Worm (Caenorhabditis elegans) whole organism, late embryonic: ENCODE measurements around the gene C08F1.6.

ENCODE experiments used
- che-1 ChIP-seq: sonication (generic microtip); optimal IDR thresholded peaks from 2 replicates; lab custom pipeline; 2016; ENCODE audit warnings: mild to moderate bottlenecking, missing genetic modification characterization, missing compliant biosample characterization
- eyg-1 ChIP-seq: sonication (generic microtip); optimal IDR thresholded peaks from 2 replicates; lab custom pipeline; 2016; ENCODE audit warnings: missing genotype, missing genetic modification characterization, missing compliant biosample characterization
- fkh-10 ChIP-seq: fragments of 150-350 bp; optimal IDR thresholded peaks from 2 replicates; lab custom pipeline; 2014; ENCODE audit warnings: missing biosample characterization, missing genetic modification reagents, missing genetic modification characterization
- fkh-6 ChIP-seq: sonication (generic microtip); optimal IDR thresholded peaks from 2 replicates; lab custom pipeline; 2016; ENCODE audit warnings: missing genetic modification characterization, missing compliant biosample characterization
- gmeb-2 ChIP-seq: sonication (generic microtip); optimal IDR thresholded peaks from 2 replicates; lab custom pipeline; 2016; ENCODE audit warnings: missing genetic modification characterization, inconsistent platforms, missing compliant biosample characterization
- lin-11 ChIP-seq: fragments of 200-800 bp; sonication (Bioruptor generic); optimal IDR thresholded peaks from 2 replicates; lab custom pipeline; 2018; ENCODE audit warnings: mild to moderate bottlenecking, missing genetic modification characterization, missing compliant biosample characterization
- nhr-11 ChIP-seq: fragments of 150-350 bp; optimal IDR thresholded peaks from 2 replicates; lab custom pipeline; 2014; ENCODE audit warnings: missing biosample characterization, missing genetic modification characterization
- pax-1 ChIP-seq: fragments of 150-350 bp; optimal IDR thresholded peaks from 2 replicates; lab custom pipeline; 2014; ENCODE audit warnings: missing biosample characterization, missing genetic modification characterization
- pqm-1 ChIP-seq: sonication (generic microtip); optimal IDR thresholded peaks from 2 replicates; lab custom pipeline; 2016; ENCODE audit warnings: missing genetic modification characterization, missing compliant biosample characterization
- tbx-2 ChIP-seq: sonication (generic microtip); optimal IDR thresholded peaks from 2 replicates; lab custom pipeline; 2016; ENCODE audit warnings: missing genetic modification characterization, missing compliant biosample characterization
- unc-86 ChIP-seq: sonication (generic microtip); optimal IDR thresholded peaks from 2 replicates; lab custom pipeline; 2016; ENCODE audit warnings: missing genetic modification characterization, missing compliant biosample characterization

ce11 chrII:1784799-1785198 is 3.2 kb downstream of the C08F1.6 start, which contains the start of gene C08F1.11:
- TF ChIP-seq gmeb-2 (tag; lab: Kevin White, UChicago), result no peak
- TF ChIP-seq pqm-1 (tag; lab: Kevin White, UChicago), result no peak
- TF ChIP-seq nhr-11 (tag; lab: Kevin White, UChicago), result no peak
- TF ChIP-seq unc-86, result no peak
- no peak for TF ChIP-seq eyg-1
- no peak for TF ChIP-seq pax-1
- no peak for TF ChIP-seq che-1 (tag; lab: Kevin White, UChicago)
- no peak for TF ChIP-seq fkh-6 (tag; lab: Kevin White, UChicago)
- no peak for TF ChIP-seq lin-11 (tag; lab: Kevin White, UChicago)
- no peak for TF ChIP-seq fkh-10 (GFP tag; lab: Kevin White, UChicago)
- no peak for TF ChIP-seq tbx-2 (tag; lab: Kevin White, UChicago)
